Fruit fly (Drosophila melanogaster): ENCODE measurements around the gene CG31673.

CG31673 gene

DNA sequence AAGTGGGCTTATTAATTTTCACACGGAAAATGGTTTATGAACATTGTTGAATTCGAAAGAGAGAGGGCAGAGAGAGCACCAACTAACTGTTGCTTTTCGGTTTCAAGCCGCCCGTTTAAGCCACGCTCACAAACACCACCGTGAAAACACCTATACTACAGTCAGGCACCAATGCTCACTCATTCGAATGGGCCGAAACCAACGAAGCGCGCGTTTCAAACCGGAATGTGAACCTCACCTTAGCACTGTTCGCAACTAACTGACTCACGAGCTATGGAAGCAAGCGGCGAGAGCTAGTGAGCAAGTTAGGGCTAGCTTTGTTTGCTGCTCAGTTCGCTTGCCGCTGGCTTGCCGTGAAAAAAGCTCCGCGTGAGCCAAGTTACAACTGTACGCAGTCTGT lies 35.5 kb upstream of the CG31673 start:
- peak; percentile 30 for TF ChIP-seq topi (GFP tag; optimal IDR thresholded peaks at IDR 0.05)
- no peak for TF ChIP-seq CG8632 (GFP tag; optimal IDR thresholded peaks at IDR 0.05)
- peak; percentile 52 for TF ChIP-seq dsx (GFP tag; optimal IDR thresholded peaks at IDR 0.05; ENCODE audit: poor library complexity, severe bottlenecking)
- peak; percentile 29 for TF ChIP-seq esn (GFP tag; optimal IDR thresholded peaks at IDR 0.05)
- TF ChIP-seq CG6854 (GFP tag; optimal IDR thresholded peaks at IDR 0.05), result peak; percentile 65
- TF ChIP-seq CG3032 (tag; optimal IDR thresholded peaks at IDR 0.05), result peak; percentile 12
- TF ChIP-seq ss (GFP tag; optimal IDR thresholded peaks at IDR 0.05), result peak; percentile 10 to 37
- no peak for TF ChIP-seq Lpt (GFP tag; optimal IDR thresholded peaks at IDR 0.05)
- TF ChIP-seq svp (GFP tag), result peak; percentile 70
- TF ChIP-seq Ets21C (GFP tag; optimal IDR thresholded peaks at IDR 0.05), result no peak
- peak; percentile 58; the same call in 2 of the 3 replicates for TF ChIP-seq CG6163 (GFP tag; IDR thresholded peaks at IDR 0.05)
- TF ChIP-seq Sox15 (GFP tag; optimal IDR thresholded peaks at IDR 0.05), result no peak
- no peak for TF ChIP-seq CG31627 (GFP tag; optimal IDR thresholded peaks at IDR 0.05)
- no peak for TF ChIP-seq CG15336 (GFP tag; IDR thresholded peaks at IDR 0.05)
- TF ChIP-seq CG6808 (GFP tag; optimal IDR thresholded peaks at IDR 0.05), result peak; percentile 26
- no peak for TF ChIP-seq cyc (GFP tag; optimal IDR thresholded peaks at IDR 0.05)
- peak; percentile 31 for TF ChIP-seq CG3919 (GFP tag; optimal IDR thresholded peaks at IDR 0.05)
- TF ChIP-seq CG1621 (tag; optimal IDR thresholded peaks at IDR 0.05), result peak; percentile 1
- TF ChIP-seq Met (GFP tag; optimal IDR thresholded peaks at IDR 0.05), result peak; percentile 15
- TF ChIP-seq eg (GFP tag; IDR thresholded peaks at IDR 0.05), result peak; percentile 45; the same call in 1 of the 3 replicates
- peak; percentile 20 for TF ChIP-seq vri (GFP tag; optimal IDR thresholded peaks at IDR 0.05)
- TF ChIP-seq Sox102F (GFP tag; optimal IDR thresholded peaks at IDR 0.05), result peak; percentile 45
- TF ChIP-seq Sox14 (GFP tag; optimal IDR thresholded peaks at IDR 0.05), result peak; percentile 2
- no peak for TF ChIP-seq CG11294 (GFP tag; IDR thresholded peaks at IDR 0.05)
- no peak for TF ChIP-seq CG10631 (GFP tag; optimal IDR thresholded peaks at IDR 0.05)
- TF ChIP-seq CG6276 (GFP tag; optimal IDR thresholded peaks at IDR 0.05), result no peak
- peak; percentile 28 for TF ChIP-seq CG8319 (GFP tag; optimal IDR thresholded peaks at IDR 0.05)
- no peak for TF ChIP-seq fd85E (GFP tag; optimal IDR thresholded peaks at IDR 0.05)
- TF ChIP-seq net (GFP tag; optimal IDR thresholded peaks at IDR 0.05), result no peak
- no peak for TF ChIP-seq CG11762 (GFP tag; optimal IDR thresholded peaks at IDR 0.05; ENCODE audit: insufficient read depth)
- TF ChIP-seq pdm3 (GFP tag; optimal IDR thresholded peaks at IDR 0.05), result no peak
- peak; percentile 3 for TF ChIP-seq Eip75B (GFP tag; optimal IDR thresholded peaks at IDR 0.05)

DNA sequence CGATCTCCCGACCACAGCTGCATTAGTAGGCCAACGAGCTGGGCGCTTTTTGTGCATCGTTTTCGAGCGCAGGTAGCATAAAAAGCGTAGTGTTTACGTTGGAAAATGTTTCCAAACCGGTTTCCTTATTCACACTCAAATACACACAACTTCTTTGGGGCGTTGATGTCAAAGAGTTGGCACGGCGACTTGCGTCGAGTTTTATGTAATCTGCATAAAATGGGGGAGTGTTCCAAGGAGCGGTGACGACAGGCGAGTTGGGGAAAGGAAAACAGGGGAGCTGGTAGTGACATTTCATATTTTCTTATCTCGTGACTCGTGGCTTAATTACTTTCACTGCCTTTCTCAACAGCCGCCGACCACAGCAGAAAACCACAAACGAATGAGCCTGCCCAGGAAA lies 34.8 kb upstream of the CG31673 start:
- TF ChIP-seq CG6854 (GFP tag; optimal IDR thresholded peaks at IDR 0.05) (peak; percentile 53), CG4318 (GFP tag; optimal IDR thresholded peaks at IDR 0.05) (no peak), CG15336 (GFP tag; IDR thresholded peaks at IDR 0.05) (no peak), dac (GFP tag; optimal IDR thresholded peaks at IDR 0.05) (no peak), topi (GFP tag; optimal IDR thresholded peaks at IDR 0.05) (no peak), spab (GFP tag; optimal IDR thresholded peaks at IDR 0.05) (no peak), CG32006 (GFP tag; optimal IDR thresholded peaks at IDR 0.05) (no peak), CG8319 (GFP tag; optimal IDR thresholded peaks at IDR 0.05) (no peak), CG8632 (GFP tag; optimal IDR thresholded peaks at IDR 0.05) (no peak), OdsH (GFP tag; optimal IDR thresholded peaks at IDR 0.05) (no peak), fd85E (GFP tag; optimal IDR thresholded peaks at IDR 0.05) (no peak), CG9139 (GFP tag; optimal IDR thresholded peaks at IDR 0.05) (no peak), CG31627 (GFP tag; optimal IDR thresholded peaks at IDR 0.05) (no peak), Blimp-1 (GFP tag; optimal IDR thresholded peaks at IDR 0.05) (peak; percentile 10), achi (GFP tag; optimal IDR thresholded peaks at IDR 0.05) (no peak), Ets21C (GFP tag; optimal IDR thresholded peaks at IDR 0.05) (no peak), CG16779 (tag; optimal IDR thresholded peaks at IDR 0.05) (no peak), CG6276 (GFP tag; optimal IDR thresholded peaks at IDR 0.05) (peak; percentile 11), CG10631 (GFP tag; optimal IDR thresholded peaks at IDR 0.05) (no peak), lz (GFP tag; optimal IDR thresholded peaks at IDR 0.05) (no peak), eg (GFP tag; IDR thresholded peaks at IDR 0.05) (peak; percentile 35; the same call in 1 of the 3 replicates), Eip75B (GFP tag; optimal IDR thresholded peaks at IDR 0.05) (no peak), svp (GFP tag) (no peak), CG6792 (GFP tag; optimal IDR thresholded peaks at IDR 0.05) (no peak), Hr38 (GFP tag; optimal IDR thresholded peaks at IDR 0.05) (no peak), ss (GFP tag; optimal IDR thresholded peaks at IDR 0.05) (no peak)
